Worm (Caenorhabditis elegans): Measurements from ENCODE around the gene pfd-4.
A peak's percentile ranks its signal among the peaks of the same experiment; 100 is the strongest.

pfd-4 gene

DNA sequence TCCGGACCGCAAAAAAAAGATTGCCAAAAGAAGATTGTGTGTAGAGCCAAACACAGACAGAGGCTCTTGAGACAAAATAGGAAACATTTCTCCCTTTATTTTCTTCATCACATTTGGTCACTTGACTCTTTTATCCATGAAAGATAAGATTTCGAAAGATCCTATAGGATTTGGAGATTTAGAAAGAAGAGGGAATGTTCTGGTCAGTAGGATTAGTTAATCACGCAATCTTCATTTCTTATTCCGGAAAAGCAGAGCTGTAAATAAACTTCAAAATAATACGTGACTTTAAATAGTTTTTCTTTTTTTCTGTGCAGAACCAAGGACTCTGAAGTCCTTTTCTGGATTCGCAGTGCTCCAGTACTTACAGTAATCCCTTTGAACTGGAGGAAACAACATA lies 32.3 kb downstream of the pfd-4 start:
- TF ChIP-seq C34F6.9 (tag; optimal IDR thresholded peaks at IDR 0.05), result peak; percentile 27
- no peak for TF ChIP-seq sma-3 (GFP tag; optimal IDR thresholded peaks at IDR 0.05)
- no peak for TF ChIP-seq nhr-237 (tag; optimal IDR thresholded peaks at IDR 0.05)
- TF ChIP-seq elt-1 (tag; optimal IDR thresholded peaks at IDR 0.05), result no peak
- no peak for TF ChIP-seq fos-1 (tag; optimal IDR thresholded peaks at IDR 0.05)

DNA sequence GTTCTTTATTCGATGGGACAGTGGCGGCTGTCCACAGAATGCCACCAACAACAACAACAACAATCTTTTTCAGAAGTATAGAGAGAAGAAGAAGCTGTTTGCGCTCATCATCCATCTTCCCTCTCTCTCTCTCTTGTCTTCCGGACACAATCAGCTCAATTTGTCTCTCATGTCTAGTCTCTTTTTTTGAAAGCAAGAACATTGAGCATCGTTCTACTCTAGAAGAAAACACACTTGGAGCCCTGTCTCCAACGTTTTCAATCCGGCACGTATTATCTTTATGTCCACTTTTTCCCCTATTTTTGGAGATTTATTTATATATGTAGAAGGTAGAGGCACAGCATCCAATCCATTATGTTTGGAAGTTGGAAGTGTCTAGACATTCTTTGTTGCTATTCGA lies 33.8 kb downstream of the pfd-4 start:
- TF ChIP-seq nhr-129 (tag; optimal IDR thresholded peaks at IDR 0.05) (peak; percentile 15), mdl-1 (tag; optimal IDR thresholded peaks at IDR 0.05) (no peak), unc-55 (GFP tag; optimal IDR thresholded peaks at IDR 0.05) (peak; percentile 33), dmd-4 (tag; optimal IDR thresholded peaks at IDR 0.05) (no peak), crh-2 (tag; optimal IDR thresholded peaks at IDR 0.05) (no peak)

DNA sequence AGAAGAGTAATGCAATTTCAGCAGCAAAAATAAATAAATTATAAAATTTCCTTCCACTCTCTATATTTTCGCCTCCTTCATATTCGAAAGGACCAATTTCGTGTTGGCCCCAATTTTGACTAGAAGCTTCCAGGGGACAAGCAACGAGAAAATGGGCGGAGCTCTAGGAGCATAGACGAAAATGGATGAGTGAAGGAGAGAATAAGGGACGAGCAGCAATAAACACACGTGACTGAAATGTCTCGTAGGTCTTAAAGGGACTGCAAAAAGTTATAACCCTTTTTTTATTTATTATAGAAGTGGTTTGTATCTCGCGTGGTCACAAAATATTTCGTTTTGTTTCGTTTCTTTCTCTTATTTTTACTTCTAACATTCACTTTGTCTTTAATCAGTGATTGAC lies 34.7 kb downstream of the pfd-4 start:
- no peak for TF ChIP-seq R02D3.7 (tag; optimal IDR thresholded peaks at IDR 0.05)
- peak; percentile 34 for TF ChIP-seq crh-2 (tag; optimal IDR thresholded peaks at IDR 0.05)
- TF ChIP-seq ama-1 (optimal IDR thresholded peaks at IDR 0.05), result no peak
- TF ChIP-seq mab-5 (tag; optimal IDR thresholded peaks at IDR 0.05), result peak; percentile 61
- TF ChIP-seq unc-39 (tag; optimal IDR thresholded peaks at IDR 0.05), result no peak
- TF ChIP-seq unc-55 (GFP tag; optimal IDR thresholded peaks at IDR 0.05), result peak; percentile 44
- peak in 1 of 2 experiments; percentile 57 for TF ChIP-seq mdl-1 (tag; optimal IDR thresholded peaks at IDR 0.05)
- TF ChIP-seq gmeb-1 (tag; optimal IDR thresholded peaks at IDR 0.05), result no peak
- TF ChIP-seq skn-1 (tag; optimal IDR thresholded peaks at IDR 0.05), result no peak
- no peak for TF ChIP-seq sem-4 (tag; optimal IDR thresholded peaks at IDR 0.05)
- no peak for TF ChIP-seq ztf-1 (GFP tag; conservative IDR thresholded peaks at IDR 0.05)
- no peak for TF ChIP-seq F13H6.1 (tag; optimal IDR thresholded peaks at IDR 0.05)
- peak; percentile 13 for TF ChIP-seq sma-9 (GFP tag; optimal IDR thresholded peaks at IDR 0.05)
- TF ChIP-seq sma-9 (tag; optimal IDR thresholded peaks at IDR 0.05), result no peak
- TF ChIP-seq lsy-2 (tag; optimal IDR thresholded peaks at IDR 0.05), result peak in 1 of 2 experiments; percentile 49
- no peak for TF ChIP-seq dmd-4 (tag; optimal IDR thresholded peaks at IDR 0.05)
- no peak for TF ChIP-seq nhr-25 (tag; optimal IDR thresholded peaks at IDR 0.05)
- no peak for TF ChIP-seq Y55F3AM.14 (GFP tag; optimal IDR thresholded peaks at IDR 0.05)
- no peak for TF ChIP-seq snpc-4 (tag; optimal IDR thresholded peaks at IDR 0.05)
- peak; percentile 11 for TF ChIP-seq ztf-4 (tag; optimal IDR thresholded peaks at IDR 0.05)
- TF ChIP-seq fos-1 (tag; optimal IDR thresholded peaks at IDR 0.05), result no peak
- peak; percentile 51 for TF ChIP-seq zag-1 (tag; optimal IDR thresholded peaks at IDR 0.05)
- no peak for TF ChIP-seq sma-3 (GFP tag; optimal IDR thresholded peaks at IDR 0.05)
- no peak for TF ChIP-seq nhr-21 (tag; optimal IDR thresholded peaks at IDR 0.05)
- TF ChIP-seq nhr-6 (tag; optimal IDR thresholded peaks at IDR 0.05), result no peak
- TF ChIP-seq elt-1 (tag; optimal IDR thresholded peaks at IDR 0.05), result no peak
- TF ChIP-seq egl-27 (tag; optimal IDR thresholded peaks at IDR 0.05), result no peak
- no peak for TF ChIP-seq lin-13 (GFP tag; optimal IDR thresholded peaks at IDR 0.05)
- no peak for TF ChIP-seq nhr-12 (tag; optimal IDR thresholded peaks at IDR 0.05)
- TF ChIP-seq C34F6.9 (tag; optimal IDR thresholded peaks at IDR 0.05), result peak; percentile 55
- no peak for TF ChIP-seq ceh-82 (tag; optimal IDR thresholded peaks at IDR 0.05)
- peak; percentile 2 for TF ChIP-seq nhr-129 (tag; optimal IDR thresholded peaks at IDR 0.05)
- TF ChIP-seq ztf-11 (tag; optimal IDR thresholded peaks at IDR 0.05), result no peak
- no peak for TF ChIP-seq ceh-16 (tag; optimal IDR thresholded peaks at IDR 0.05)
- no peak for TF ChIP-seq nhr-77 (tag; optimal IDR thresholded peaks at IDR 0.05)
- TF ChIP-seq nhr-10 (tag; optimal IDR thresholded peaks at IDR 0.05), result no peak

DNA sequence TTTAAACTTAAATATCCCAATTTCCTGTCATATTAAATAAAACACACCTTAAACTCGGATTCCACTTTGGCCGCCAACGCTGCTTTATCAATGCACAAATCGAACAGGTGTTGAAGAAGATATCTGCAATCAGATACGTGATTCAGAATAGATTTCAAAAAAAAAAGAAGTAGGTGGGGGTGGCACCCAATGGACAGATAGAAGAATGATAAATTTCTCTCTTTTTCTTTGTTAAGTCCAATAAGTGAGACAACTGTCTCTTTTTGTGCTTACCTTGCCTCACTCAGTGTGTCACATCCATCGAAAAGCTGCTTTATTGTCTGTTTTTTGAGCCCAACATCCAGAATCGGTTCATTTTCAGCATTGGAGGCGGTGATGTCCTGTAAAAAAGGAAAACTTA lies 35.8 kb downstream of the pfd-4 start:
- peak; percentile 34 for TF ChIP-seq nhr-129 (tag; optimal IDR thresholded peaks at IDR 0.05)
- peak in 1 of 2 experiments; percentile 7 for TF ChIP-seq lsy-2 (tag; optimal IDR thresholded peaks at IDR 0.05)
- no peak for TF ChIP-seq mbf-1 (tag; optimal IDR thresholded peaks at IDR 0.05)
- TF ChIP-seq ZK546.5 (tag; optimal IDR thresholded peaks at IDR 0.05), result no peak
- no peak for TF ChIP-seq ztf-1 (GFP tag; conservative IDR thresholded peaks at IDR 0.05)
- no peak for TF ChIP-seq unc-62 (GFP tag; optimal IDR thresholded peaks at IDR 0.05)
- TF ChIP-seq lin-11 (tag; optimal IDR thresholded peaks at IDR 0.05), result no peak
- TF ChIP-seq lin-13 (GFP tag; optimal IDR thresholded peaks at IDR 0.05), result no peak
- peak; percentile 38 for TF ChIP-seq C34F6.9 (tag; optimal IDR thresholded peaks at IDR 0.05)
- no peak for TF ChIP-seq sem-4 (tag; optimal IDR thresholded peaks at IDR 0.05)
- TF ChIP-seq F13H6.1 (tag; optimal IDR thresholded peaks at IDR 0.05), result peak; percentile 62
- no peak for TF ChIP-seq nhr-77 (tag; optimal IDR thresholded peaks at IDR 0.05)
- TF ChIP-seq mab-5 (tag; optimal IDR thresholded peaks at IDR 0.05), result peak; percentile 42
- peak; percentile 69 for TF ChIP-seq sma-9 (GFP tag; optimal IDR thresholded peaks at IDR 0.05)
- TF ChIP-seq sma-9 (tag; optimal IDR thresholded peaks at IDR 0.05), result no peak

All from whole organism, L2 larva.